Fruit fly (Drosophila melanogaster) whole organism, wandering third instar larva: Measurements from ENCODE around the gene CG42633.

ENCODE experiments used
- Abd-B ChIP-seq: fragments of >200 bp; optimal IDR thresholded peaks from 2 replicates; lab custom pipeline; 2017; ENCODE audit warnings: missing biosample characterization, missing genetic modification characterization
- CG32264 ChIP-seq: fragments of 200-800 bp; sonication (Bioruptor generic); optimal IDR thresholded peaks from 2 replicates; lab custom pipeline; 2016; ENCODE audit warnings: missing biosample characterization, missing genetic modification characterization
- CG9705 ChIP-seq: fragments of 200-800 bp; sonication (Bioruptor generic); optimal IDR thresholded peaks from 2 replicates; lab custom pipeline; 2018; ENCODE audit warnings: missing biosample characterization, mild to moderate bottlenecking, missing genetic modification characterization
- Dfd ChIP-seq: fragments of >200 bp; optimal IDR thresholded peaks from 2 replicates; lab custom pipeline; 2017; ENCODE audit warnings: missing biosample characterization, missing genetic modification characterization
- GATAd ChIP-seq: sonication (Bioruptor generic); optimal IDR thresholded peaks from 2 replicates; lab custom pipeline; 2016; ENCODE audit warnings: missing biosample characterization, missing genetic modification characterization
- Hr83 ChIP-seq: fragments of 200-300 bp; sonication (Bioruptor generic); optimal IDR thresholded peaks from 2 replicates; lab custom pipeline; 2016; ENCODE audit warnings: missing biosample characterization, mild to moderate bottlenecking, missing genetic modification characterization, moderate library complexity; ENCODE audit not compliant: poor library complexity, severe bottlenecking
- Myc ChIP-seq: fragments of >200 bp; optimal IDR thresholded peaks from 2 replicates; lab custom pipeline; 2017
- h ChIP-seq: fragments of 200-800 bp; sonication (Bioruptor generic); optimal IDR thresholded peaks from 3 replicates; lab custom pipeline; 2016; ENCODE audit warnings: missing biosample characterization, mild to moderate bottlenecking, missing genetic modification characterization
- lola ChIP-seq: fragments of >200 bp; optimal IDR thresholded peaks from 2 replicates; lab custom pipeline; 2017; ENCODE audit warnings: missing biosample characterization, missing genetic modification characterization
- psq ChIP-seq: fragments of 200-800 bp; sonication (Bioruptor generic); optimal IDR thresholded peaks from 3 replicates; lab custom pipeline; 2017; ENCODE audit warnings: missing biosample characterization, mild to moderate bottlenecking, missing genetic modification characterization, moderate library complexity
- tai ChIP-seq: sonication (Bioruptor generic); optimal IDR thresholded peaks from 2 replicates; lab custom pipeline; 2016; ENCODE audit warnings: missing biosample characterization, missing genetic modification characterization
- usp ChIP-seq: fragments of >200 bp; optimal IDR thresholded peaks from 2 replicates; lab custom pipeline; 2017; ENCODE audit warnings: missing biosample characterization, missing genetic modification characterization

DNA sequence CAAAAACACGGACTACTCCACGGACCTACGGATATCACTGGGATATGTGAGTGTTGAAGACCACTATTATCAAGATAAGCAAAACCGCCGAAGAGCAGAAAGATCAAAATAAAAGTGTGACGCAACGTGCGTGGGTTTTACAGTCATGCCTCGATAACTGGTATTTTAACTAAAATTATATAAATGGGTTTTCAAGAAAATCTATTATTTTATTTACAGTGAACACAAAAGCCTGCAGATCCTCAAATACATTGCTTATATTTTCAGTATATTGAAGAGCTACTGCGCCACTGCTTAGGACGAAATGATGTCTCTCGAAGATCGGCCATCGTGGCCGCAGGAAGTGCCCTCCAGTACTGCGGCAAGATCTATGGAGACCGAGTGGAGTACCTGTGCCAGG lies 20.1 kb downstream of the CG42633 start:
- TF ChIP-seq Myc (lab: Kevin White, UChicago) (no peak), Dfd (GFP tag; lab: Kevin White, UChicago) (no peak), Hr83 (GFP tag; lab: Kevin White, UChicago) (no peak), tai (GFP tag; lab: Kevin White, UChicago) (no peak), Abd-B (GFP tag; lab: Kevin White, UChicago) (no peak), psq (GFP tag; lab: Kevin White, UChicago) (no peak), lola (GFP tag; lab: Kevin White, UChicago) (no peak), CG9705 (GFP tag; lab: Kevin White, UChicago) (no peak), h (GFP tag; lab: Kevin White, UChicago) (no peak), GATAd (no peak), usp (GFP tag; lab: Kevin White, UChicago) (no peak), CG32264 (GFP tag; lab: Kevin White, UChicago) (no peak)
